Worm (Caenorhabditis elegans): ENCODE results near the gene prdx-3.

The prdx-3 gene

DNA sequence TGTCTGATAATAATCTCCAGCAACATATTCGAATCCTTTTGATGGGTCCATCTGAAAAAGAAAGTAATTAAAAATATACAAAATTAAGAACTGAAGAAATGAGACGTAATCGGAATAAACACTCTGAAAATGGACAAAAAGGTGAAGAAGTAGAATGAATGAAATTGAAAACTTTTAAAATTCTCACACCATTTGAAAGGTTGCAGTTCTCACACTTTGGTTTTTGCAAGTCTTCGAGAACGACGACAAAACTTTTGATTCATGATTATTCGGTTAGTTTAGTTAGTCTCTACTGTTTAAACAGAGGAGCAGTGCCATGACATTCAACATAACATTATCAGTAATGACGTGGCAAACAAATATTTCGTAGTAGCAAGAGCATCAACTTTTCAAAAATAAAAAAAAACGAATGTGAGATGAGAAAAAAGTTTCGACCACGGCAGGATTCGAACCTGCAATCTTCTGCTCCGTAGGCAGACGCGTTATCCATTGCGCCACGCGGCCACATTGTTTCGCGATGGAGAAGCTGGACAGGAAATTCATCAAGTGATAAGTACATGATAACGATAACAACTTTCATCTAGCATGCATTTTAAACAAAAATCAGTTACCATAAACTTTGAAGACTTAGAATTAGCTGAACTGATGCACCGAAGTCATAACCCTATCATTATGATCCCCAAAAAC, 42.8 kb downstream of the prdx-3 start, which contains the start of gene ceh-43 (continued):
- TF ChIP-seq gei-8 (GFP tag; optimal IDR thresholded peaks at IDR 0.05) = no peak
- no peak for TF ChIP-seq nhr-111 (GFP tag; optimal IDR thresholded peaks at IDR 0.05)
- TF ChIP-seq nhr-25 (tag; optimal IDR thresholded peaks at IDR 0.05; ENCODE audit: borderline replicate concordance, insufficient read depth) = no peak
- TF ChIP-seq pqm-1 (tag; optimal IDR thresholded peaks at IDR 0.05) = no peak
- no peak for TF ChIP-seq ZK546.5 (tag; optimal IDR thresholded peaks at IDR 0.05)
- TF ChIP-seq mes-2 (tag; optimal IDR thresholded peaks at IDR 0.05; ENCODE audit: poor library complexity, severe bottlenecking) = peak; percentile 57
- no peak for TF ChIP-seq mxl-3 (GFP tag; optimal IDR thresholded peaks at IDR 0.05)
- TF ChIP-seq daf-12 (tag; optimal IDR thresholded peaks at IDR 0.05) = no peak
- TF ChIP-seq ZK337.2 (GFP tag; IDR thresholded peaks at IDR 0.05) = peak; percentile 38; the same call in 1 of the 2 replicates
- no peak for TF ChIP-seq saeg-2 (GFP tag; IDR thresholded peaks at IDR 0.05)
- no peak for TF ChIP-seq F49E8.2 (tag; optimal IDR thresholded peaks at IDR 0.05; ENCODE audit: borderline replicate concordance)
- TF ChIP-seq daf-8 (GFP tag; IDR thresholded peaks at IDR 0.05) = no peak
- TF ChIP-seq vab-7 (GFP tag; IDR thresholded peaks at IDR 0.05) = peak; percentile 59; the same call in 1 of the 2 replicates
- TF ChIP-seq pha-4 (GFP tag; IDR thresholded peaks at IDR 0.05) = peak; percentile 62; the same call in 1 of the 2 replicates
- no peak for TF ChIP-seq pha-4 (tag; optimal IDR thresholded peaks at IDR 0.05)
- no peak for TF ChIP-seq nhr-6 (tag; optimal IDR thresholded peaks at IDR 0.05)
- peak in 1 of 2 experiments; percentile 64 for TF ChIP-seq daf-16 (GFP tag; optimal IDR thresholded peaks at IDR 0.05)
- no peak for TF ChIP-seq daf-16 (tag; optimal IDR thresholded peaks at IDR 0.05)
- peak; percentile 44; the same call in 1 of the 2 replicates for TF ChIP-seq dmd-6 (GFP tag; IDR thresholded peaks at IDR 0.05)
- TF ChIP-seq spr-1 (tag; optimal IDR thresholded peaks at IDR 0.05) = no peak
- TF ChIP-seq spr-3 (GFP tag; optimal IDR thresholded peaks at IDR 0.05) = no peak
- no peak for TF ChIP-seq mxl-2 (GFP tag; conservative IDR thresholded peaks at IDR 0.05)
- no peak for TF ChIP-seq lir-3 (tag; optimal IDR thresholded peaks at IDR 0.05)
- TF ChIP-seq dve-1 (tag; optimal IDR thresholded peaks at IDR 0.05; ENCODE audit: insufficient read depth) = peak; percentile 19
- TF ChIP-seq tag-97 (GFP tag; IDR thresholded peaks at IDR 0.05) = no peak
- no peak for TF ChIP-seq nhr-77 (tag; optimal IDR thresholded peaks at IDR 0.05)
- TF ChIP-seq dmd-8 (GFP tag; IDR thresholded peaks at IDR 0.05) = peak; percentile 85
- TF ChIP-seq unc-130 (GFP tag; optimal IDR thresholded peaks at IDR 0.05) = no peak
- no peak for TF ChIP-seq lsy-2 (tag; optimal IDR thresholded peaks at IDR 0.05)
- no peak for TF ChIP-seq lin-29 (GFP tag; IDR thresholded peaks at IDR 0.05)
- peak; percentile 59; the same call in 1 of the 2 replicates for TF ChIP-seq F26F4.8 (GFP tag; conservative IDR thresholded peaks at IDR 0.05)
- no peak for TF ChIP-seq snpc-4 (tag; optimal IDR thresholded peaks at IDR 0.05)
- TF ChIP-seq hmg-1.1 (GFP tag; IDR thresholded peaks at IDR 0.05) = no peak
- no peak for TF ChIP-seq ztf-7 (tag; optimal IDR thresholded peaks at IDR 0.05)
- TF ChIP-seq arid-1 (GFP tag; conservative IDR thresholded peaks at IDR 0.05) = 0 out of 2 replicates have a peak, but pooled peaks have one; percentile 60
- TF ChIP-seq attf-4 (tag; optimal IDR thresholded peaks at IDR 0.05) = no peak
- no peak for TF ChIP-seq jun-1 (tag; optimal IDR thresholded peaks at IDR 0.05)
- TF ChIP-seq F44E2.7 (GFP tag; IDR thresholded peaks at IDR 0.05) = 0 out of 2 replicates have a peak, but pooled peaks have one; percentile 45
- no peak for TF ChIP-seq mdl-1 (tag; optimal IDR thresholded peaks at IDR 0.05)
- TF ChIP-seq nhr-28 (tag; optimal IDR thresholded peaks at IDR 0.05) = no peak
- TF ChIP-seq unc-62 (GFP tag; optimal IDR thresholded peaks at IDR 0.05 in 1 of 2) = no peak
- no peak for TF ChIP-seq unc-62 (tag; optimal IDR thresholded peaks at IDR 0.05)
- 0 out of 2 replicates have a peak, but pooled peaks have one; percentile 16 for TF ChIP-seq zfp-3 (GFP tag; conservative IDR thresholded peaks at IDR 0.05)
- no peak for TF ChIP-seq nhr-237 (tag; optimal IDR thresholded peaks at IDR 0.05)
- TF ChIP-seq hlh-30 (tag; optimal IDR thresholded peaks at IDR 0.05; ENCODE audit: insufficient read depth) = no peak
- no peak for TF ChIP-seq unc-39 (tag; optimal IDR thresholded peaks at IDR 0.05)
- TF ChIP-seq mdt-29 (GFP tag; IDR thresholded peaks at IDR 0.05) = no peak
- no peak for TF ChIP-seq zfp-2 (tag; optimal IDR thresholded peaks at IDR 0.05)
- no peak; the same call in 1 of the 2 replicates for TF ChIP-seq daf-19 (GFP tag; conservative IDR thresholded peaks at IDR 0.05)
- TF ChIP-seq dpl-1 (GFP tag; optimal IDR thresholded peaks at IDR 0.05) = no peak

All from whole organism, L4 larva.